Worm (Caenorhabditis elegans) whole organism, L3 larva: ENCODE results near the gene C26F1.1.

Experiments used
- ZK546.5 ChIP-seq: sonication (generic microtip); optimal IDR thresholded peaks from 2 replicates; lab custom pipeline; 2017; ENCODE audit warnings: missing biosample characterization, missing genetic modification characterization
- aly-2 ChIP-seq: fragments of 150-350 bp; optimal IDR thresholded peaks from 2 replicates; lab custom pipeline; 2014; ENCODE audit warnings: missing biosample characterization, missing genetic modification characterization
- ama-1 ChIP-seq: fragments of 150-350 bp; optimal IDR thresholded peaks from 2 replicates; lab custom pipeline; 2018
- ceh-9 ChIP-seq: sonication (generic microtip); optimal IDR thresholded peaks from 2 replicates; lab custom pipeline; 2018; ENCODE audit warnings: missing biosample characterization, missing genetic modification characterization
- daf-12 ChIP-seq: fragments of 150-350 bp; optimal IDR thresholded peaks from 2 replicates; lab custom pipeline; 2014; ENCODE audit warnings: missing biosample characterization, missing genetic modification reagents, missing genetic modification characterization
- eor-1 ChIP-seq, 2 experiments: fragments of 150-350 bp; optimal IDR thresholded peaks; 2 replicates each; lab custom pipeline; 2014 to 2018; ENCODE audit warnings: missing biosample characterization in 2 of 2, missing genetic modification characterization in 2 of 2
- lin-39 ChIP-seq: fragments of 150-350 bp; optimal IDR thresholded peaks from 2 replicates; lab custom pipeline; 2018; ENCODE audit warnings: missing biosample characterization, missing genetic modification reagents, missing genetic modification characterization
- lsy-12 ChIP-seq: sonication (generic microtip); optimal IDR thresholded peaks from 2 replicates; lab custom pipeline; 2016; ENCODE audit warnings: mild to moderate bottlenecking, missing genetic modification characterization, missing compliant biosample characterization
- mdl-1 ChIP-seq: fragments of 150-350 bp; optimal IDR thresholded peaks from 2 replicates; lab custom pipeline; 2014; ENCODE audit warnings: missing biosample characterization, missing genetic modification characterization
- pqm-1 ChIP-seq: fragments of 150-350 bp; optimal IDR thresholded peaks from 2 replicates; lab custom pipeline; 2017; ENCODE audit warnings: missing biosample characterization, missing genetic modification characterization, inconsistent platforms
- snpc-4 ChIP-seq: fragments of 150-350 bp; optimal IDR thresholded peaks from 2 replicates; lab custom pipeline; 2014; ENCODE audit warnings: missing biosample characterization, missing genetic modification characterization
- zag-1 ChIP-seq: fragments of 150-350 bp; optimal IDR thresholded peaks from 2 replicates; lab custom pipeline; 2014; ENCODE audit warnings: missing biosample characterization, missing genetic modification characterization

DNA sequence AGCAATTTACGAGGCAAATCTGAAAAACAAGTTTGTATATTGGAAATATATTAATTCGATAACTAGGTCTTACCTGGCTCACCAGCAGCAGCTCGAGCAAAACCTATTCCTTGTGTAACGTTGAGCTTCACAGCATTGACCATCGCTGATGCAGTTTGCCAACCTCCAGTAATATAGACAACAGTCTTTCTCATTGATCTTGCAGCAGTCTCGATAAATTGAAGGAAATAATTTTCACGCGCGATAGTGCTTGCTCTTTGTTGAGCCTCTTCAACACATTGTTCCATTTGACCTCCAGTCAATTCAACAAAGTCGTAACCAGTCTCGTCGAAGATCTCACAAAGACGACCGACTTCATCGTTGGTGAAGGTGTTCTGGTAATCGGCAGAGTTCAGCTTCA lies 25.4 kb downstream of the C26F1.1 start:
- TF ChIP-seq eor-1 (tag; optimal IDR thresholded peaks at IDR 0.05; lab: Kevin White, UChicago) (no peak), ama-1 (lab: Kevin White, UChicago) (no peak), pqm-1 (no peak), daf-12 (no peak), ZK546.5 (no peak), snpc-4 (no peak), lsy-12 (no peak), zag-1 (no peak), lin-39 (tag; lab: Kevin White, UChicago) (no peak), ceh-9 (tag; lab: Kevin White, UChicago) (no peak), mdl-1 (tag; lab: Kevin White, UChicago) (no peak), aly-2 (tag; lab: Kevin White, UChicago) (no peak)
